Worm (Caenorhabditis elegans) whole organism, mixed stage, embryonic: ENCODE measurements around the gene F36H5.9.

Experiments
- M03D4.4 ChIP-seq: sonication (generic microtip); optimal IDR thresholded peaks from 2 replicates; lab custom pipeline; 2017; ENCODE audit warnings: mild to moderate bottlenecking, missing genetic modification characterization, missing compliant biosample characterization
- bed-3 ChIP-seq: fragments of 200-800 bp; sonication (Bioruptor generic); optimal IDR thresholded peaks from 3 replicates; lab custom pipeline; 2018; ENCODE audit warnings: mild to moderate bottlenecking, missing genetic modification characterization, moderate library complexity, missing compliant biosample characterization
- blmp-1 ChIP-seq: fragments of 150-350 bp; optimal IDR thresholded peaks from 2 replicates; lab custom pipeline; 2014; ENCODE audit warnings: missing biosample characterization, missing genetic modification characterization
- ceh-39 ChIP-seq: fragments of 150-350 bp; optimal IDR thresholded peaks from 2 replicates; lab custom pipeline; 2014; ENCODE audit warnings: missing biosample characterization, missing genetic modification characterization
- ceh-43 ChIP-seq: fragments of 200-800 bp; sonication (Bioruptor generic); optimal IDR thresholded peaks from 2 replicates; lab custom pipeline; 2018; ENCODE audit warnings: mild to moderate bottlenecking, missing genetic modification characterization, moderate library complexity, missing compliant biosample characterization
- ceh-83 ChIP-seq: fragments of 200-800 bp; sonication (Bioruptor generic); optimal IDR thresholded peaks from 2 replicates; lab custom pipeline; 2018; ENCODE audit warnings: mild to moderate bottlenecking, missing genetic modification characterization, missing compliant biosample characterization
- ces-1 ChIP-seq: fragments of 150-350 bp; optimal IDR thresholded peaks from 2 replicates; lab custom pipeline; 2014; ENCODE audit warnings: missing biosample characterization, missing genetic modification reagents, missing genetic modification characterization
- cnd-1 ChIP-seq: fragments of 200-800 bp; sonication (Bioruptor generic); optimal IDR thresholded peaks from 2 replicates; lab custom pipeline; 2018; ENCODE audit warnings: mild to moderate bottlenecking, missing genetic modification characterization, missing compliant biosample characterization
- drap-1 ChIP-seq: fragments of 200-800 bp; sonication (Bioruptor generic); optimal IDR thresholded peaks from 3 replicates; lab custom pipeline; 2018; ENCODE audit warnings: mild to moderate bottlenecking, missing genetic modification characterization, missing compliant biosample characterization
- elt-1 ChIP-seq: sonication (generic microtip); optimal IDR thresholded peaks from 2 replicates; lab custom pipeline; 2017; ENCODE audit warnings: missing genetic modification characterization, mild to moderate bottlenecking, missing compliant biosample characterization, antibody characterized with exemption, moderate library complexity, borderline replicate concordance; ENCODE audit not compliant: insufficient read depth
- elt-3 ChIP-seq: fragments of 150-350 bp; optimal IDR thresholded peaks from 2 replicates; lab custom pipeline; 2014; ENCODE audit warnings: missing biosample characterization, missing genetic modification characterization
- flh-1 ChIP-seq: fragments of 200-800 bp; sonication (Bioruptor generic); optimal IDR thresholded peaks from 2 replicates; lab custom pipeline; 2018; ENCODE audit warnings: mild to moderate bottlenecking, missing genetic modification characterization, moderate library complexity, missing compliant biosample characterization
- ham-2 ChIP-seq: fragments of 200-800 bp; sonication (Bioruptor generic); optimal IDR thresholded peaks from 2 replicates; lab custom pipeline; 2018; ENCODE audit warnings: mild to moderate bottlenecking, missing genetic modification characterization, missing compliant biosample characterization
- hlh-1 ChIP-seq: fragments of 150-350 bp; optimal IDR thresholded peaks from 2 replicates; lab custom pipeline; 2014; ENCODE audit warnings: missing biosample characterization, missing genetic modification reagents, missing genetic modification characterization
- lin-13 ChIP-seq: fragments of 150-350 bp; optimal IDR thresholded peaks from 2 replicates; lab custom pipeline; 2014; ENCODE audit warnings: missing biosample characterization, missing genetic modification characterization
- lin-32 ChIP-seq: fragments of 200-800 bp; sonication (Bioruptor generic); optimal IDR thresholded peaks from 2 replicates; lab custom pipeline; 2018; ENCODE audit warnings: mild to moderate bottlenecking, missing genetic modification characterization, missing compliant biosample characterization
- lsy-2 ChIP-seq: fragments of 150-350 bp; optimal IDR thresholded peaks from 2 replicates; lab custom pipeline; 2014; ENCODE audit warnings: missing biosample characterization, missing genetic modification characterization
- mab-5 ChIP-seq: fragments of 150-350 bp; optimal IDR thresholded peaks from 2 replicates; lab custom pipeline; 2014; ENCODE audit warnings: missing biosample characterization, missing genetic modification characterization
- mls-2 ChIP-seq: sonication (generic microtip); optimal IDR thresholded peaks from 2 replicates; lab custom pipeline; 2016; ENCODE audit warnings: mild to moderate bottlenecking, missing genetic modification characterization, moderate library complexity, missing compliant biosample characterization
- nhr-12 ChIP-seq: fragments of 150-350 bp; optimal IDR thresholded peaks from 2 replicates; lab custom pipeline; 2014; ENCODE audit warnings: missing biosample characterization, missing genetic modification characterization
- nhr-2 ChIP-seq: fragments of 150-350 bp; optimal IDR thresholded peaks from 2 replicates; lab custom pipeline; 2014; ENCODE audit warnings: missing biosample characterization, missing genetic modification characterization
- nhr-237 ChIP-seq: fragments of 150-350 bp; optimal IDR thresholded peaks from 2 replicates; lab custom pipeline; 2014; ENCODE audit warnings: missing biosample characterization, missing genetic modification characterization
- nhr-28 ChIP-seq: fragments of 150-350 bp; optimal IDR thresholded peaks from 2 replicates; lab custom pipeline; 2014; ENCODE audit warnings: missing biosample characterization, missing genetic modification characterization
- nhr-76 ChIP-seq: sonication (generic microtip); optimal IDR thresholded peaks from 2 replicates; lab custom pipeline; 2017; ENCODE audit warnings: missing biosample characterization, missing genetic modification characterization
- pha-4 ChIP-seq: fragments of 150-350 bp; optimal IDR thresholded peaks from 2 replicates; lab custom pipeline; 2018; ENCODE audit warnings: missing biosample characterization, missing genetic modification reagents, missing genetic modification characterization
- snpc-4 ChIP-seq: fragments of 150-350 bp; optimal IDR thresholded peaks from 2 replicates; lab custom pipeline; 2014; ENCODE audit warnings: missing biosample characterization, missing genetic modification characterization
- sptf-1 ChIP-seq: sonication (generic microtip); optimal IDR thresholded peaks from 2 replicates; lab custom pipeline; 2017; ENCODE audit warnings: mild to moderate bottlenecking, missing genetic modification characterization, moderate library complexity, missing compliant biosample characterization
- tbx-8 ChIP-seq: fragments of 200-800 bp; sonication (Bioruptor generic); optimal IDR thresholded peaks from 2 replicates; lab custom pipeline; 2018; ENCODE audit warnings: mild to moderate bottlenecking, missing genetic modification characterization, moderate library complexity, missing compliant biosample characterization
- unc-120 ChIP-seq: sonication (generic microtip); optimal IDR thresholded peaks from 2 replicates; lab custom pipeline; 2017; ENCODE audit warnings: missing genetic modification characterization, missing compliant biosample characterization; ENCODE audit not compliant: poor library complexity, severe bottlenecking
- unc-39 ChIP-seq: fragments of 150-350 bp; optimal IDR thresholded peaks from 2 replicates; lab custom pipeline; 2014; ENCODE audit warnings: missing biosample characterization, missing genetic modification characterization
- unc-62 ChIP-seq: fragments of 150-350 bp; optimal IDR thresholded peaks from 2 replicates; lab custom pipeline; 2014; ENCODE audit warnings: missing biosample characterization, missing genetic modification reagents, missing genetic modification characterization
- zip-8 ChIP-seq: fragments of 150-350 bp; optimal IDR thresholded peaks from 2 replicates; lab custom pipeline; 2014; ENCODE audit warnings: missing biosample characterization, missing genetic modification characterization
- ztf-11 ChIP-seq: fragments of 150-350 bp; optimal IDR thresholded peaks from 2 replicates; lab custom pipeline; 2014; ENCODE audit warnings: missing biosample characterization, missing genetic modification characterization

Gene F36H5.9

DNA sequence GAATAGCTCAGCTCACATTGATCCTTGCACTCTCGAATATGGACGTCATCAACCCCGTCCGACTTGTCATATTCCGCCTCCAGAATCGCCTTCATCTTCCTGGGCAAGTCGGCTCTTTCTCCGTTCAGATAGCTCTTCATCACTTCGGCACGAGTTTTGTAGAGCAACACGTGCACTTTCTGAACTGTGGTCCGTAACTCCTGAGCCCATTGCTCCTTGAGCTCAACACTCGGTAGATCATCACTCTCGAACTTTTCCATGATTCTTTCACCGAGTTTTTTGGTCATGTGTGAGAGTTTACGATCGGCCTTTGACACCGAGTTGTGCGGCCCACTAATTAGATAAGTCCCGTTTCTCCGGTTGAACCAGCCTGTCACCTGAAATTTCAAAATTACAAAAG, 17.7 kb downstream of the F36H5.9 start:
- TF ChIP-seq lin-32 (GFP tag; lab: Kevin White, UChicago): no peak
- no peak for TF ChIP-seq sptf-1 (tag; lab: Kevin White, UChicago)
- no peak for TF ChIP-seq pha-4
- TF ChIP-seq nhr-76 (tag; lab: Kevin White, UChicago): no peak
- no peak for TF ChIP-seq ceh-39 (tag; lab: Kevin White, UChicago)
- no peak for TF ChIP-seq nhr-237 (tag; lab: Kevin White, UChicago)
- TF ChIP-seq nhr-28 (tag; lab: Kevin White, UChicago): no peak
- TF ChIP-seq unc-62 (GFP tag; lab: Kevin White, UChicago): no peak
- TF ChIP-seq elt-3 (tag; lab: Kevin White, UChicago): no peak
- no peak for TF ChIP-seq cnd-1 (tag; lab: Kevin White, UChicago)

DNA sequence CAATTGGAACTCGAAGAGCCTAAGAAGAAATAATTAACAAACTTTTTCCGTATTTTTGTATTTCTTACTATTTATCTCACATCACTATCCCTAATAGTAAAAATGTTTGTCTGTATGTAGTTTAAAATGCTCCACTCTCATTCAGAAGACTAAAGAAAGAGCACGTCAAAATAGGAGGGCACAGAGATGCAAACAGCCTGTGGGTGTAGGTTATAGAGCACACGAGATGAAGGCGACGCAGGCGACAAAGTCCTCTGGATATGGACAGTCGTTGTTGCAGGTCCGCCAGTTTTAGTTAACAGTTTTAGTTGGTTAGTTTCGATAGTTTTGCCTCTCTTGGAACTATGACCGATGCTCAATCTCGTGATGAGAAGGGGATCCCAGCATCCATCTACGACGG, 21.0 kb downstream of the F36H5.9 start, which contains the start of gene ceh-82:
TSS of gene ceh-82 (plus strand) at position 301 of the 400 bp plus-strand sequence.
- TF ChIP-seq drap-1 (no peak), hlh-1 (tag; lab: Kevin White, UChicago) (no peak), ces-1 (no peak), M03D4.4 (no peak), mab-5 (tag; lab: Kevin White, UChicago) (no peak), mls-2 (no peak), nhr-28 (tag; lab: Kevin White, UChicago) (no peak), unc-39 (no peak), ceh-39 (tag; lab: Kevin White, UChicago) (no peak), tbx-8 (no peak), ham-2 (GFP tag; lab: Kevin White, UChicago) (no peak), blmp-1 (no peak), elt-3 (tag; lab: Kevin White, UChicago) (no peak), nhr-76 (tag; lab: Kevin White, UChicago) (no peak), pha-4 (no peak)

DNA sequence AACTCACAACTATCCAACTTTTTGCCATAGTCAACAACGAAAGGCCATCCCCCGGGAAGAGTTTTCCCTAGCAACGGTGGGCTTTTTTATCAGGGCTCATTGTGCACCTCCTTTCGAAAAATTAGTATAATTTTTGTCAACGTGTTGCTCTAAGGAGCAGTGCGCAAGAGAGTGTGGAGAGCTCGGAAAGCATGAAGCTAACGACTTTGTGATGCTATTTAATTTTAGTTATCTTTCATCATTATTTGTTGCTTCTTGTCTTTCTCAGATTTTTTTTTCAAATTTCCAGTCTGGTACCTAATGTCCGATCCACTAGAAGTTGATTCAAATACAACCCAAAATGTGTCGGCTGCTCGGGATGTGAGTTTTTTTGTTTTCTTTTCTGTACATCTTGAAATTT, 22.8 kb downstream of the F36H5.9 start, which contains the start of gene ceh-81:
TSS of gene ceh-81 (plus strand) at position 301 of the 400 bp plus-strand sequence.
- TF ChIP-seq zip-8 (tag; lab: Kevin White, UChicago) (no peak), ztf-11 (no peak), lin-32 (GFP tag; lab: Kevin White, UChicago) (no peak), pha-4 (no peak), unc-120 (tag; lab: Kevin White, UChicago) (no peak), hlh-1 (tag; lab: Kevin White, UChicago) (no peak), bed-3 (GFP tag; lab: Kevin White, UChicago) (no peak), ceh-39 (tag; lab: Kevin White, UChicago) (no peak), nhr-76 (tag; lab: Kevin White, UChicago) (no peak), ceh-83 (GFP tag; lab: Kevin White, UChicago) (no peak), elt-1 (no peak), blmp-1 (no peak), drap-1 (no peak), elt-3 (tag; lab: Kevin White, UChicago) (no peak), lsy-2 (no peak), cnd-1 (tag; lab: Kevin White, UChicago) (no peak), ham-2 (GFP tag; lab: Kevin White, UChicago) (no peak), nhr-2 (tag; lab: Kevin White, UChicago) (no peak), snpc-4 (no peak)

DNA sequence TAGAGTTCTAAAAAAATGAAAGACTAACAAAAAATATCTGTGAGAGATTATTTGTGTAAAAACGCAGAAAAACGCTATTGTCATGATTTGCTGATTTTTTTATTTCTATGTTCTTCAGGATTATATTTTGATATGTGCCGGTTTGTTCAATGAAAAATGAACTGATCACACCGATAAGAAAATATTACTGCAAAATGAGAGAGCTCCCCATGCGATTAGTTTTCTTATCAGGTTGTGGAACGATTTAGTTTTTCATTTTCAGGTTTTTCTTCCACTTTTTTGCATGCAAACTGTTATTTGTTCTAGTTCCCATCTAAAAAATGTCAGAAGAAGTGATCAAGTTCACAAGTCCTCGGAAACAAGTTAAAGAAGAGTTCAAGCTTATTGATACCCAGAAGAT, 24.6 kb downstream of the F36H5.9 start, which contains the start of gene btb-9:
TSS of gene btb-9 (plus strand) at position 254 of the 400 bp plus-strand sequence.
- TF ChIP-seq flh-1 (GFP tag; lab: Kevin White, UChicago): no peak
- no peak for TF ChIP-seq tbx-8
- TF ChIP-seq pha-4: no peak
- no peak for TF ChIP-seq nhr-12 (tag; lab: Kevin White, UChicago)
- no peak for TF ChIP-seq unc-120 (tag; lab: Kevin White, UChicago)
- TF ChIP-seq nhr-28 (tag; lab: Kevin White, UChicago): no peak
- no peak for TF ChIP-seq ceh-39 (tag; lab: Kevin White, UChicago)
- TF ChIP-seq nhr-237 (tag; lab: Kevin White, UChicago): no peak
- TF ChIP-seq hlh-1 (tag; lab: Kevin White, UChicago): no peak
- no peak for TF ChIP-seq mab-5 (tag; lab: Kevin White, UChicago)
- TF ChIP-seq unc-62 (GFP tag; lab: Kevin White, UChicago): no peak
- TF ChIP-seq zip-8 (tag; lab: Kevin White, UChicago): no peak
- TF ChIP-seq lin-13 (tag; lab: Kevin White, UChicago): no peak
- TF ChIP-seq mls-2: no peak
- TF ChIP-seq ceh-43: no peak
